Fruit fly (Drosophila melanogaster) whole organism, embryonic: ENCODE measurements around the gene Prx5.

Source experiments
- Atf3 ChIP-seq: fragments of 200-800 bp; sonication (Bioruptor generic); optimal IDR thresholded peaks from 3 replicates; lab custom pipeline; 2016; ENCODE audit warnings: missing biosample characterization, missing genetic modification characterization
- B-H2 ChIP-seq: fragments of 200-800 bp; sonication (Bioruptor generic); optimal IDR thresholded peaks from 2 replicates; lab custom pipeline; 2018; ENCODE audit warnings: missing biosample characterization, mild to moderate bottlenecking, missing genetic modification characterization
- CG10209 ChIP-seq: fragments of 200-800 bp; sonication (Bioruptor generic); optimal IDR thresholded peaks from 3 replicates; lab custom pipeline; 2017; ENCODE audit warnings: missing biosample characterization, mild to moderate bottlenecking, missing genetic modification characterization, missing genetic modification reagents
- CG11085 ChIP-seq: fragments of 200-800 bp; sonication (Bioruptor generic); IDR thresholded peaks from 2 replicates; pipeline ENCODE4 v1.3.6; 2022; ENCODE audit warnings: missing biosample characterization, missing genetic modification characterization
- CG12155 ChIP-seq: fragments of 200-800 bp; sonication (Bioruptor generic); optimal IDR thresholded peaks from 3 replicates; lab custom pipeline; 2016; ENCODE audit warnings: missing biosample characterization, missing genetic modification characterization
- CG14441 ChIP-seq: fragments of 200-800 bp; sonication (Bioruptor generic); IDR thresholded peaks from 2 replicates; pipeline ENCODE4 v1.3.6; 2022; ENCODE audit warnings: missing biosample characterization, missing genetic modification characterization
- CG1603 ChIP-seq: fragments of 200-800 bp; sonication (Bioruptor generic); optimal IDR thresholded peaks from 2 replicates; lab custom pipeline; 2019; ENCODE audit warnings: missing biosample characterization, mild to moderate bottlenecking, missing genetic modification characterization, moderate library complexity
- CG17361 ChIP-seq: fragments of 200-800 bp; sonication (Bioruptor generic); IDR thresholded peaks from 3 replicates; pipeline ENCODE4 v1.3.6; 2022; ENCODE audit warnings: missing biosample characterization, missing genetic modification characterization
- CG18599 ChIP-seq: fragments of 200-800 bp; sonication (Bioruptor generic); optimal IDR thresholded peaks from 3 replicates; lab custom pipeline; 2017; ENCODE audit warnings: missing biosample characterization, missing genetic modification characterization, mild to moderate bottlenecking, moderate library complexity, missing genetic modification reagents
- CG2120 ChIP-seq: fragments of 200-800 bp; sonication (Bioruptor generic); optimal IDR thresholded peaks from 3 replicates; lab custom pipeline; 2016; ENCODE audit warnings: missing biosample characterization, missing genetic modification characterization
- CG2678 ChIP-seq: fragments of 200-800 bp; sonication (Bioruptor generic); optimal IDR thresholded peaks from 3 replicates; lab custom pipeline; 2019; ENCODE audit warnings: missing biosample characterization, mild to moderate bottlenecking, missing genetic modification characterization, moderate library complexity
- CG30403 ChIP-seq: fragments of 200-800 bp; sonication (Bioruptor generic); optimal IDR thresholded peaks from 3 replicates; lab custom pipeline; 2016; ENCODE audit warnings: missing biosample characterization, missing genetic modification characterization
- CG32772 ChIP-seq: fragments of 200-800 bp; sonication (Bioruptor generic); IDR thresholded peaks from 2 replicates; pipeline ENCODE4 v1.3.6; 2022; ENCODE audit warnings: missing biosample characterization, missing genetic modification characterization
- CG33213 ChIP-seq: fragments of 200-800 bp; sonication (Bioruptor generic); optimal IDR thresholded peaks from 3 replicates; lab custom pipeline; 2016; ENCODE audit warnings: missing biosample characterization, missing genetic modification characterization
- CG34224 ChIP-seq: fragments of 200-800 bp; sonication (Bioruptor generic); IDR thresholded peaks from 3 replicates; pipeline ENCODE4 v1.3.6; 2022; ENCODE audit warnings: missing biosample characterization, missing genetic modification characterization; ENCODE audit not compliant: partially characterized antibody
- CG34376 ChIP-seq: fragments of 200-800 bp; sonication (Bioruptor generic); optimal IDR thresholded peaks from 2 replicates; lab custom pipeline; 2018; ENCODE audit warnings: missing biosample characterization, mild to moderate bottlenecking, missing genetic modification characterization
- CG4707 ChIP-seq: fragments of 200-800 bp; sonication (Bioruptor generic); optimal IDR thresholded peaks from 2 replicates; lab custom pipeline; 2018; ENCODE audit warnings: missing biosample characterization, mild to moderate bottlenecking, missing genetic modification characterization, moderate library complexity
- CG6765 ChIP-seq: fragments of 200-800 bp; sonication (Bioruptor generic); optimal IDR thresholded peaks from 3 replicates; lab custom pipeline; 2017; ENCODE audit warnings: missing biosample characterization, mild to moderate bottlenecking, missing genetic modification characterization
- CG7556 ChIP-seq: fragments of 200-800 bp; sonication (Bioruptor generic); optimal IDR thresholded peaks from 2 replicates; lab custom pipeline; 2017; ENCODE audit warnings: missing biosample characterization, mild to moderate bottlenecking, missing genetic modification characterization
- CG9932 ChIP-seq: fragments of 200-800 bp; sonication (Bioruptor generic); IDR thresholded peaks from 2 replicates; pipeline ENCODE4 v1.3.6; 2022; ENCODE audit warnings: missing biosample characterization, missing genetic modification characterization
- CHES-1-like ChIP-seq: fragments of 200-800 bp; sonication (Bioruptor generic); optimal IDR thresholded peaks from 2 replicates; lab custom pipeline; 2016; ENCODE audit warnings: missing biosample characterization, missing genetic modification characterization
- CTCF ChIP-seq: fragments of 200-800 bp; sonication (Bioruptor generic); optimal IDR thresholded peaks from 2 replicates; lab custom pipeline; 2017; ENCODE audit warnings: missing biosample characterization, mild to moderate bottlenecking, missing genetic modification characterization, moderate library complexity
- Dip2 ChIP-seq: fragments of 200-800 bp; sonication (Bioruptor generic); IDR thresholded peaks from 2 replicates; pipeline ENCODE4 v1.3.6; 2022; ENCODE audit warnings: missing biosample characterization, missing genetic modification characterization
- Drgx ChIP-seq: fragments of 200-800 bp; sonication (Bioruptor generic); IDR thresholded peaks from 2 replicates; pipeline ENCODE4 v1.3.6; 2022; ENCODE audit warnings: missing biosample characterization, missing genetic modification characterization
- E2f2 ChIP-seq: fragments of 200-800 bp; sonication (Bioruptor generic); IDR thresholded peaks from 2 replicates; pipeline ENCODE4 v1.3.6; 2022; ENCODE audit warnings: missing biosample characterization, missing genetic modification characterization
- Eip74EF ChIP-seq, 2 experiments: fragments of 200-800 bp in 1 of 2; fragments of >200 bp in 1 of 2; sonication (Bioruptor generic) in 1 of 2; optimal IDR thresholded peaks; 2 replicates each; lab custom pipeline; 2017 to 2019; ENCODE audit warnings: missing biosample characterization in 2 of 2, missing genetic modification characterization in 2 of 2, mild to moderate bottlenecking in 1 of 2, moderate library complexity in 1 of 2
- Fer2 ChIP-seq: fragments of 200-800 bp; sonication (Bioruptor generic); optimal IDR thresholded peaks from 2 replicates; lab custom pipeline; 2018; ENCODE audit warnings: missing biosample characterization, mild to moderate bottlenecking, missing genetic modification characterization, moderate library complexity
- Fer3 ChIP-seq: fragments of 200-800 bp; sonication (Bioruptor generic); optimal IDR thresholded peaks from 2 replicates; lab custom pipeline; 2018; ENCODE audit warnings: missing biosample characterization, mild to moderate bottlenecking, missing genetic modification characterization, moderate library complexity
- Gsc ChIP-seq: fragments of 200-800 bp; sonication (Bioruptor generic); IDR thresholded peaks from 2 replicates; pipeline ENCODE4 v1.3.6; 2022; ENCODE audit warnings: missing biosample characterization, missing genetic modification characterization
- HLH3B ChIP-seq: fragments of 200-800 bp; sonication (Bioruptor generic); IDR thresholded peaks from 2 replicates; pipeline ENCODE4 v1.3.6; 2022; ENCODE audit warnings: missing biosample characterization, missing genetic modification characterization
- HLH54F ChIP-seq: fragments of 200-800 bp; sonication (Bioruptor generic); optimal IDR thresholded peaks from 3 replicates; lab custom pipeline; 2016; ENCODE audit warnings: missing biosample characterization, missing genetic modification characterization
- HmgZ ChIP-seq: fragments of 200-800 bp; sonication (Bioruptor generic); optimal IDR thresholded peaks from 2 replicates; lab custom pipeline; 2018; ENCODE audit warnings: missing biosample characterization, mild to moderate bottlenecking, missing genetic modification characterization
- Hmr ChIP-seq: fragments of 200-800 bp; sonication (Bioruptor generic); optimal IDR thresholded peaks from 3 replicates; lab custom pipeline; 2017; ENCODE audit warnings: mild to moderate bottlenecking, missing biosample characterization, missing genetic modification reagents, missing genetic modification characterization
- Spps ChIP-seq: fragments of 200-800 bp; sonication (Bioruptor generic); optimal IDR thresholded peaks from 2 replicates; lab custom pipeline; 2018; ENCODE audit warnings: missing biosample characterization, mild to moderate bottlenecking, missing genetic modification characterization
- crp ChIP-seq, 2 experiments: fragments of 200-800 bp; sonication (Bioruptor generic); optimal IDR thresholded peaks; 2 replicates in 1 of 2; 3 replicates in 1 of 2; lab custom pipeline; 2017; ENCODE audit warnings: missing biosample characterization in 2 of 2, missing genetic modification characterization in 2 of 2, mild to moderate bottlenecking in 1 of 2, moderate library complexity in 1 of 2
- dysf ChIP-seq: fragments of 200-800 bp; sonication (Bioruptor generic); IDR thresholded peaks from 3 replicates; pipeline ENCODE4 v1.3.6; 2022; ENCODE audit warnings: missing biosample characterization, missing genetic modification characterization
- her ChIP-seq: fragments of 200-800 bp; sonication (Bioruptor generic); optimal IDR thresholded peaks from 2 replicates; lab custom pipeline; 2016; ENCODE audit warnings: missing biosample characterization, missing genetic modification characterization
- jing ChIP-seq: fragments of 200-800 bp; sonication (Bioruptor generic); optimal IDR thresholded peaks from 2 replicates; lab custom pipeline; 2018; ENCODE audit warnings: missing biosample characterization, mild to moderate bottlenecking, missing genetic modification characterization
- lilli ChIP-seq: fragments of 200-800 bp; sonication (Bioruptor generic); optimal IDR thresholded peaks from 3 replicates; lab custom pipeline; 2016; ENCODE audit warnings: missing biosample characterization, missing genetic modification characterization
- lmd ChIP-seq: fragments of 200-800 bp; sonication (Bioruptor generic); IDR thresholded peaks from 2 replicates; pipeline ENCODE4 v1.3.6; 2022; ENCODE audit warnings: missing biosample characterization, missing genetic modification characterization
- onecut ChIP-seq: fragments of 200-800 bp; sonication (Bioruptor generic); IDR thresholded peaks from 2 replicates; pipeline ENCODE4 v1.3.6; 2022; ENCODE audit warnings: missing biosample characterization, missing genetic modification characterization
- pan ChIP-seq, 4 experiments: fragments of >200 bp in 3 of 4; fragments of 200-800 bp in 1 of 4; sonication (Bioruptor generic) in 1 of 4; optimal IDR thresholded peaks in 3 of 4; IDR thresholded peaks in 1 of 4; 2 replicates each; pipeline versions ENCODE4 v1.3.6 to Lab custom; 2017 to 2022; ENCODE audit warnings: missing biosample characterization in 2 of 4, missing genetic modification characterization in 2 of 4, mixed read lengths in 1 of 4
- pzg ChIP-seq: fragments of 200-800 bp; sonication (Bioruptor generic); optimal IDR thresholded peaks from 3 replicates; lab custom pipeline; 2018; ENCODE audit warnings: missing biosample characterization, mild to moderate bottlenecking, missing genetic modification characterization, moderate library complexity
- sens-2 ChIP-seq: fragments of 200-800 bp; sonication (Bioruptor generic); IDR thresholded peaks from 2 replicates; pipeline ENCODE4 v1.3.6; 2022; ENCODE audit warnings: missing biosample characterization, missing genetic modification characterization
- sob ChIP-seq: fragments of 200-800 bp; sonication (Bioruptor generic); IDR thresholded peaks from 2 replicates; pipeline ENCODE4 v1.3.6; 2022; ENCODE audit warnings: missing biosample characterization, missing genetic modification characterization
- sqz ChIP-seq: fragments of 200-800 bp; sonication (Bioruptor generic); optimal IDR thresholded peaks from 3 replicates; lab custom pipeline; 2018; ENCODE audit warnings: missing biosample characterization, mild to moderate bottlenecking, missing genetic modification characterization
- sr ChIP-seq: fragments of 200-800 bp; sonication (Bioruptor generic); IDR thresholded peaks from 3 replicates; pipeline ENCODE4 v1.3.6; 2022; ENCODE audit warnings: missing biosample characterization, missing genetic modification characterization
- unc-4 ChIP-seq: fragments of 200-800 bp; sonication (Bioruptor generic); IDR thresholded peaks from 2 replicates; pipeline ENCODE4 v1.3.6; 2022; ENCODE audit warnings: missing biosample characterization, missing genetic modification characterization; ENCODE audit not compliant: partially characterized antibody
- zen2 ChIP-seq: fragments of 200-800 bp; sonication (Bioruptor generic); IDR thresholded peaks from 3 replicates; pipeline ENCODE4 v1.3.6; 2022; ENCODE audit warnings: missing biosample characterization, missing genetic modification characterization; ENCODE audit not compliant: partially characterized antibody

Prx5 gene

dm6 chr3R:18168398-18168797 is 1.3 kb upstream of the Prx5 start (continued):
- TF ChIP-seq CG1603 (tag; lab: Kevin White, UChicago), result peak; percentile 2
- no peak for TF ChIP-seq CG11085 (GFP tag; lab: Robert Waterston, UW)
- TF ChIP-seq CG9932 (GFP tag; lab: Robert Waterston, UW), result peak; percentile 70
- TF ChIP-seq B-H2 (GFP tag; lab: Kevin White, UChicago), result peak; percentile 55
- peak; percentile 22 for TF ChIP-seq CG30403
- TF ChIP-seq CG10209, result peak; percentile 4
- peak; percentile 25; the same call in 1 of the 3 replicates for TF ChIP-seq zen2
- no peak for TF ChIP-seq CG34376 (GFP tag; lab: Kevin White, UChicago)
- no peak for TF ChIP-seq CG4707
- TF ChIP-seq CG12155, result peak; percentile 38
- no peak for TF ChIP-seq jing
- TF ChIP-seq CG34224 (GFP tag; lab: Robert Waterston, UW), result peak; percentile 43; the same call in 2 of the 3 replicates
- peak; percentile 56 for TF ChIP-seq CG2678 (tag; lab: Kevin White, UChicago)
- TF ChIP-seq CG6765 (GFP tag; lab: Kevin White, UChicago), result peak; percentile 67
- TF ChIP-seq Eip74EF (GFP tag; optimal IDR thresholded peaks at IDR 0.05; lab: Kevin White, UChicago), result no peak
- TF ChIP-seq unc-4 (GFP tag; lab: Robert Waterston, UW), result peak; percentile 42; the same call in 1 of the 2 replicates
- TF ChIP-seq onecut, result peak; percentile 36; the same call in 1 of the 2 replicates
- TF ChIP-seq crp (GFP tag; optimal IDR thresholded peaks at IDR 0.05; lab: Kevin White, UChicago), result no peak
- peak; percentile 44; the same call in 1 of the 2 replicates for TF ChIP-seq E2f2
- peak; percentile 54 for TF ChIP-seq sob (GFP tag; lab: Robert Waterston, UW)
- no peak for TF ChIP-seq CG33213 (GFP tag; lab: Kevin White, UChicago)
- peak; percentile 29; the same call in 1 of the 2 replicates for TF ChIP-seq Drgx (GFP tag; lab: Robert Waterston, UW)
- peak; percentile 58 for TF ChIP-seq CG2120
- TF ChIP-seq Spps (tag; lab: Kevin White, UChicago), result no peak
- peak; percentile 34 for TF ChIP-seq her (GFP tag; lab: Kevin White, UChicago)
- TF ChIP-seq Hmr, result peak; percentile 38
- TF ChIP-seq sr (GFP tag; lab: Robert Waterston, UW), result no peak
- 0 out of 2 replicates have a peak, but pooled peaks have one; percentile 13 for TF ChIP-seq sens-2
- no peak for TF ChIP-seq CG7556
- TF ChIP-seq HLH3B (GFP tag; lab: Robert Waterston, UW), result no peak
- TF ChIP-seq CG14441 (GFP tag; lab: Robert Waterston, UW), result peak; percentile 37; the same call in 1 of the 2 replicates
- peak; percentile 3 for TF ChIP-seq CHES-1-like (GFP tag; lab: Kevin White, UChicago)
- peak; percentile 11 for TF ChIP-seq lilli
- peak; percentile 3 for TF ChIP-seq HLH54F (GFP tag; lab: Kevin White, UChicago)
- peak; percentile 16; the same call in 1 of the 2 replicates for TF ChIP-seq lmd (GFP tag; lab: Robert Waterston, UW)
- peak; percentile 56 for TF ChIP-seq CTCF
- TF ChIP-seq CG18599, result peak; percentile 65
- no peak for TF ChIP-seq Atf3
- peak; percentile 35 for TF ChIP-seq Fer3 (tag; lab: Kevin White, UChicago)
- TF ChIP-seq pzg (GFP tag; lab: Kevin White, UChicago), result peak; percentile 28
- TF ChIP-seq HmgZ, result peak; percentile 14
- no peak for TF ChIP-seq Dip2
- TF ChIP-seq Fer2 (tag; lab: Kevin White, UChicago), result peak; percentile 14
- peak; percentile 36; the same call in 1 of the 3 replicates for TF ChIP-seq dysf
- 0 out of 2 replicates have a peak, but pooled peaks have one; percentile 8 for TF ChIP-seq CG32772 (GFP tag; lab: Robert Waterston, UW)
- TF ChIP-seq sqz, result peak; percentile 69
- 0 out of 3 replicates have a peak, but pooled peaks have one; percentile 5 for TF ChIP-seq CG17361 (GFP tag; lab: Robert Waterston, UW)
- TF ChIP-seq pan (optimal IDR thresholded peaks at IDR 0.05; lab: Kevin White, UChicago), result no peak
- peak in 1 of 2 experiments; percentile 27 for TF ChIP-seq pan (GFP tag; optimal IDR thresholded peaks at IDR 0.05 in 1 of 2, IDR thresholded peaks at IDR 0.05 in 1 of 2)
- TF ChIP-seq Gsc (GFP tag; lab: Robert Waterston, UW), result no peak
